Worm (Caenorhabditis elegans) whole organism, L3 larva: Measurements from ENCODE around the gene uda-1.

Source experiments
- R02D3.7 ChIP-seq: fragments of 150-350 bp; optimal IDR thresholded peaks from 2 replicates; lab custom pipeline; 2014; ENCODE audit warnings: missing biosample characterization, missing genetic modification characterization
- ZK546.5 ChIP-seq: sonication (generic microtip); optimal IDR thresholded peaks from 2 replicates; lab custom pipeline; 2017; ENCODE audit warnings: missing biosample characterization, missing genetic modification characterization
- ceh-28 ChIP-seq: fragments of 150-350 bp; optimal IDR thresholded peaks from 2 replicates; lab custom pipeline; 2014; ENCODE audit warnings: missing biosample characterization, missing genetic modification reagents, missing genetic modification characterization
- ceh-82 ChIP-seq: fragments of 150-350 bp; optimal IDR thresholded peaks from 2 replicates; lab custom pipeline; 2014; ENCODE audit warnings: missing biosample characterization, missing genetic modification characterization
- egl-27 ChIP-seq: sonication (generic microtip); optimal IDR thresholded peaks from 4 replicates; lab custom pipeline; 2017; ENCODE audit warnings: missing biosample characterization, missing genetic modification reagents, missing genetic modification characterization
- elt-2 ChIP-seq: sonication (generic microtip); optimal IDR thresholded peaks from 2 replicates; lab custom pipeline; 2016; ENCODE audit warnings: missing genetic modification reagents, mild to moderate bottlenecking, missing genetic modification characterization, missing compliant biosample characterization
- elt-3 ChIP-seq, 3 experiments: fragments of 150-350 bp in 1 of 3; sonication (generic microtip) in 2 of 3; optimal IDR thresholded peaks; 2 replicates in 2 of 3; 4 replicates in 1 of 3; lab custom pipeline; 2014 to 2017; ENCODE audit warnings: missing biosample characterization in 3 of 3, missing genetic modification characterization in 3 of 3
- eor-1 ChIP-seq, 2 experiments: fragments of 150-350 bp; optimal IDR thresholded peaks; 2 replicates each; lab custom pipeline; 2014 to 2018; ENCODE audit warnings: missing biosample characterization in 2 of 2, missing genetic modification characterization in 2 of 2
- fkh-10 ChIP-seq: sonication (generic microtip); optimal IDR thresholded peaks from 2 replicates; lab custom pipeline; 2017; ENCODE audit warnings: missing biosample characterization, missing genetic modification reagents, missing genetic modification characterization
- fkh-2 ChIP-seq: fragments of 150-350 bp; optimal IDR thresholded peaks from 2 replicates; lab custom pipeline; 2014; ENCODE audit warnings: missing biosample characterization, missing genetic modification reagents, missing genetic modification characterization
- fos-1 ChIP-seq: fragments of 150-350 bp; optimal IDR thresholded peaks from 2 replicates; lab custom pipeline; 2014; ENCODE audit warnings: missing biosample characterization, missing genetic modification characterization
- hmg-11 ChIP-seq: sonication (generic microtip); optimal IDR thresholded peaks from 2 replicates; lab custom pipeline; 2016; ENCODE audit warnings: missing genetic modification characterization, missing compliant biosample characterization
- lin-15B ChIP-seq: fragments of 150-350 bp; optimal IDR thresholded peaks from 2 replicates; lab custom pipeline; 2014; ENCODE audit warnings: missing biosample characterization, missing genetic modification characterization
- lin-39 ChIP-seq: fragments of 150-350 bp; optimal IDR thresholded peaks from 2 replicates; lab custom pipeline; 2018; ENCODE audit warnings: missing biosample characterization, missing genetic modification reagents, missing genetic modification characterization
- lsy-12 ChIP-seq: sonication (generic microtip); optimal IDR thresholded peaks from 2 replicates; lab custom pipeline; 2016; ENCODE audit warnings: mild to moderate bottlenecking, missing genetic modification characterization, missing compliant biosample characterization
- mdl-1 ChIP-seq: fragments of 150-350 bp; optimal IDR thresholded peaks from 2 replicates; lab custom pipeline; 2014; ENCODE audit warnings: missing biosample characterization, missing genetic modification characterization
- mml-1 ChIP-seq: fragments of 150-350 bp; sonication (generic microtip); optimal IDR thresholded peaks from 3 replicates; lab custom pipeline; 2014; ENCODE audit warnings: missing biosample characterization, missing genetic modification characterization
- nfya-1 ChIP-seq: sonication (generic microtip); optimal IDR thresholded peaks from 2 replicates; lab custom pipeline; 2017; ENCODE audit warnings: missing genetic modification characterization, mild to moderate bottlenecking, missing compliant biosample characterization, antibody characterized with exemption, moderate library complexity; ENCODE audit not compliant: insufficient read depth
- nhr-11 ChIP-seq: fragments of 150-350 bp; optimal IDR thresholded peaks from 2 replicates; lab custom pipeline; 2014; ENCODE audit warnings: missing biosample characterization, missing genetic modification characterization
- nhr-23 ChIP-seq: fragments of 150-350 bp; optimal IDR thresholded peaks from 2 replicates; lab custom pipeline; 2014; ENCODE audit warnings: missing biosample characterization, missing genetic modification reagents, missing genetic modification characterization
- nhr-237 ChIP-seq: fragments of 150-350 bp; optimal IDR thresholded peaks from 2 replicates; lab custom pipeline; 2014; ENCODE audit warnings: missing biosample characterization, missing genetic modification characterization
- nhr-25 ChIP-seq: sonication (generic microtip); optimal IDR thresholded peaks from 2 replicates; lab custom pipeline; 2017; ENCODE audit warnings: missing biosample characterization, missing genetic modification characterization
- nhr-28 ChIP-seq: fragments of 150-350 bp; optimal IDR thresholded peaks from 2 replicates; lab custom pipeline; 2014; ENCODE audit warnings: missing biosample characterization, missing genetic modification characterization
- nhr-43 ChIP-seq: sonication (generic microtip); optimal IDR thresholded peaks from 2 replicates; lab custom pipeline; 2016; ENCODE audit warnings: mild to moderate bottlenecking, missing genetic modification characterization, missing compliant biosample characterization; ENCODE audit not compliant: poor library complexity, severe bottlenecking
- nhr-67 ChIP-seq: fragments of 150-350 bp; optimal IDR thresholded peaks from 2 replicates; lab custom pipeline; 2014; ENCODE audit warnings: missing biosample characterization, missing genetic modification characterization
- nhr-76 ChIP-seq: fragments of 150-350 bp; sonication (generic microtip); optimal IDR thresholded peaks from 5 replicates; lab custom pipeline; 2014; ENCODE audit warnings: missing biosample characterization, missing genetic modification characterization
- pqm-1 ChIP-seq: fragments of 150-350 bp; optimal IDR thresholded peaks from 2 replicates; lab custom pipeline; 2017; ENCODE audit warnings: missing biosample characterization, missing genetic modification characterization, inconsistent platforms
- sea-2 ChIP-seq: fragments of 150-350 bp; sonication (generic microtip); optimal IDR thresholded peaks from 4 replicates; lab custom pipeline; 2014; ENCODE audit warnings: missing biosample characterization, missing genetic modification reagents, missing genetic modification characterization
- snpc-4 ChIP-seq: fragments of 150-350 bp; optimal IDR thresholded peaks from 2 replicates; lab custom pipeline; 2014; ENCODE audit warnings: missing biosample characterization, missing genetic modification characterization
- tbx-2 ChIP-seq: sonication (generic microtip); optimal IDR thresholded peaks from 2 replicates; lab custom pipeline; 2016; ENCODE audit warnings: mild to moderate bottlenecking, missing genetic modification characterization, missing compliant biosample characterization
- unc-39 ChIP-seq: sonication (generic microtip); optimal IDR thresholded peaks from 4 replicates; lab custom pipeline; 2017; ENCODE audit warnings: missing biosample characterization, missing genetic modification characterization
- unc-62 ChIP-seq: fragments of 150-350 bp; sonication (generic microtip); optimal IDR thresholded peaks from 4 replicates; lab custom pipeline; 2014; ENCODE audit warnings: missing biosample characterization, missing genetic modification reagents, missing genetic modification characterization
- ztf-4 ChIP-seq: fragments of 150-350 bp; optimal IDR thresholded peaks from 2 replicates; lab custom pipeline; 2014; ENCODE audit warnings: missing biosample characterization, missing genetic modification characterization

The uda-1 gene

ce11 chrV:9976138-9976537 lies 28.4 kb upstream of the uda-1 start, which contains the start of gene unc-41:
Gene unc-41, minus strand, starts transcription at chrV:9976238.
- TF ChIP-seq fos-1 (tag; lab: Kevin White, UChicago) = no peak
- no peak for TF ChIP-seq eor-1 (tag; optimal IDR thresholded peaks at IDR 0.05; lab: Kevin White, UChicago)
- no peak for TF ChIP-seq sea-2 (GFP tag; lab: Kevin White, UChicago)
- no peak for TF ChIP-seq nhr-237
- no peak for TF ChIP-seq egl-27 (tag; lab: Kevin White, UChicago)
- TF ChIP-seq ZK546.5 (tag; lab: Kevin White, UChicago) = no peak
- no peak for TF ChIP-seq unc-62 (GFP tag; lab: Kevin White, UChicago)
- TF ChIP-seq pqm-1 (tag; lab: Kevin White, UChicago) = no peak
- no peak for TF ChIP-seq elt-3 (tag; optimal IDR thresholded peaks at IDR 0.05; lab: Kevin White, UChicago)
- no peak for TF ChIP-seq fkh-2 (tag; lab: Kevin White, UChicago)

- TF ChIP-seq nhr-43 (tag; lab: Kevin White, UChicago) = no peak
- no peak for TF ChIP-seq fkh-2 (tag; lab: Kevin White, UChicago)
- TF ChIP-seq nhr-28 (tag; lab: Kevin White, UChicago) = no peak
- no peak for TF ChIP-seq elt-3 (tag; optimal IDR thresholded peaks at IDR 0.05; lab: Kevin White, UChicago)
- TF ChIP-seq nhr-76 (tag; lab: Kevin White, UChicago) = no peak
- TF ChIP-seq R02D3.7 (tag; lab: Kevin White, UChicago) = no peak
- TF ChIP-seq fkh-10 (GFP tag; lab: Kevin White, UChicago) = peak; percentile 62
These were observed 27.3 kb upstream of the uda-1 start for ce11 chrV:9977211-9977610.

- TF ChIP-seq unc-39 = no peak
- TF ChIP-seq nhr-11 (tag; lab: Kevin White, UChicago) = no peak
- no peak for TF ChIP-seq nhr-76 (tag; lab: Kevin White, UChicago)
- no peak for TF ChIP-seq mml-1 (tag; lab: Kevin White, UChicago)
- peak; percentile 60 for TF ChIP-seq nfya-1 (tag; lab: Kevin White, UChicago)
- no peak for TF ChIP-seq R02D3.7 (tag; lab: Kevin White, UChicago)
- TF ChIP-seq hmg-11 (tag; lab: Kevin White, UChicago) = peak; percentile 48
- TF ChIP-seq lin-39 (tag; lab: Kevin White, UChicago) = peak; percentile 59
- TF ChIP-seq snpc-4 (tag; lab: Kevin White, UChicago) = peak; percentile 5
- no peak for TF ChIP-seq ztf-4 (tag; lab: Kevin White, UChicago)
- TF ChIP-seq ceh-28 = no peak
These were observed 26.1 kb upstream of the uda-1 start for ce11 chrV:9978425-9978824.

ce11 chrV:9980731-9981483 lies 23.6 kb upstream of the uda-1 start, which contains the start of the genes ruvb-1 and tofu-1:
Gene ruvb-1, minus strand, starts transcription at chrV:9980802.
Gene tofu-1, plus strand, starts transcription at chrV:9981147.
- TF ChIP-seq nhr-25 (tag; lab: Kevin White, UChicago) (peak; percentile 56), hmg-11 (tag; lab: Kevin White, UChicago) (peak; percentile 53), R02D3.7 (tag; lab: Kevin White, UChicago) (peak; percentile 19), elt-2 (tag; lab: Kevin White, UChicago) (peak; percentile 47), lsy-12 (tag; lab: Kevin White, UChicago) (peak; percentile 43), nfya-1 (tag; lab: Kevin White, UChicago) (peak; percentile 59), nhr-43 (tag; lab: Kevin White, UChicago) (peak; percentile 70), ceh-28 (peak; percentile 43), lin-39 (tag; lab: Kevin White, UChicago) (peak; percentile 31), tbx-2 (peak; percentile 48), nhr-23 (tag; lab: Kevin White, UChicago) (peak; percentile 75), lin-15B (tag; lab: Kevin White, UChicago) (peak; percentile 47)

ce11 chrV:9982568-9982967 lies 22.0 kb upstream of the uda-1 start, which contains the start of gene C27H6.9:
Gene C27H6.9, plus strand, starts transcription at chrV:9982868.
- TF ChIP-seq mdl-1 (tag; lab: Kevin White, UChicago) (no peak), lin-15B (tag; lab: Kevin White, UChicago) (no peak), nfya-1 (tag; lab: Kevin White, UChicago) (no peak), ZK546.5 (tag; lab: Kevin White, UChicago) (no peak), hmg-11 (tag; lab: Kevin White, UChicago) (no peak), nhr-67 (tag; lab: Kevin White, UChicago) (no peak), nhr-23 (tag; lab: Kevin White, UChicago) (no peak), ceh-82 (no peak)
